Worm (Caenorhabditis elegans) whole organism, young adult: ENCODE measurements around the gene pals-37.

ENCODE experiments used
- B0336.3 ChIP-seq: fragments of 200-800 bp; sonication (Bioruptor generic); IDR thresholded peaks from 2 replicates; pipeline ENCODE4 v1.3.6; 2022; ENCODE audit warnings: missing genetic modification characterization, missing compliant biosample characterization
- F55B11.4 ChIP-seq: sonication (generic microtip); optimal IDR thresholded peaks from 2 replicates; lab custom pipeline; 2016; ENCODE audit warnings: missing compliant biosample characterization, missing genetic modification characterization, borderline replicate concordance; ENCODE audit not compliant: insufficient read depth
- K12H6.12 ChIP-seq: fragments of 200-800 bp; sonication (Bioruptor generic); optimal IDR thresholded peaks from 2 replicates; lab custom pipeline; 2018; ENCODE audit warnings: mild to moderate bottlenecking, missing genetic modification characterization, missing compliant biosample characterization
- Y95B8A.8 ChIP-seq: fragments of 200-800 bp; sonication (Bioruptor generic); IDR thresholded peaks from 2 replicates; pipeline ENCODE4 v1.3.6; 2022; ENCODE audit warnings: missing genetic modification reagents, missing genetic modification characterization, missing compliant biosample characterization
- atf-7 ChIP-seq: sonication (generic microtip); optimal IDR thresholded peaks from 2 replicates; lab custom pipeline; 2017; ENCODE audit warnings: mild to moderate bottlenecking, missing genetic modification characterization, missing compliant biosample characterization
- ceh-79 ChIP-seq: sonication (generic microtip); optimal IDR thresholded peaks from 2 replicates; lab custom pipeline; 2017; ENCODE audit warnings: mild to moderate bottlenecking, missing genetic modification characterization, missing compliant biosample characterization
- hlh-26 ChIP-seq: fragments of 200-800 bp; sonication (Bioruptor generic); conservative IDR thresholded peaks from 2 replicates; pipeline ENCODE4 v1.3.6; 2022; ENCODE audit warnings: missing genetic modification reagents, missing genetic modification characterization, missing compliant biosample characterization
- lsy-27 ChIP-seq: sonication (generic microtip); optimal IDR thresholded peaks from 2 replicates; lab custom pipeline; 2017; ENCODE audit warnings: missing genetic modification characterization, mild to moderate bottlenecking, missing compliant biosample characterization, antibody characterized with exemption, missing genotype, borderline replicate concordance; ENCODE audit not compliant: insufficient read depth
- nhr-90 ChIP-seq: sonication (generic microtip); optimal IDR thresholded peaks from 2 replicates; lab custom pipeline; 2016; ENCODE audit warnings: missing genotype, mild to moderate bottlenecking, missing genetic modification characterization, missing compliant biosample characterization
- sea-2 ChIP-seq: fragments of 200-800 bp; sonication (Bioruptor generic); IDR thresholded peaks from 2 replicates; pipeline ENCODE4 v1.3.6; 2022; ENCODE audit warnings: missing genetic modification characterization, missing compliant biosample characterization
- unc-62 ChIP-seq: fragments of 150-350 bp; optimal IDR thresholded peaks from 2 replicates; lab custom pipeline; 2014; ENCODE audit warnings: missing biosample characterization, missing genetic modification reagents, missing genetic modification characterization
- ztf-25 ChIP-seq: fragments of 200-800 bp; sonication (Bioruptor generic); IDR thresholded peaks from 2 replicates; pipeline ENCODE4 v1.3.6; 2022; ENCODE audit warnings: missing genetic modification reagents, missing genetic modification characterization, missing compliant biosample characterization

DNA sequence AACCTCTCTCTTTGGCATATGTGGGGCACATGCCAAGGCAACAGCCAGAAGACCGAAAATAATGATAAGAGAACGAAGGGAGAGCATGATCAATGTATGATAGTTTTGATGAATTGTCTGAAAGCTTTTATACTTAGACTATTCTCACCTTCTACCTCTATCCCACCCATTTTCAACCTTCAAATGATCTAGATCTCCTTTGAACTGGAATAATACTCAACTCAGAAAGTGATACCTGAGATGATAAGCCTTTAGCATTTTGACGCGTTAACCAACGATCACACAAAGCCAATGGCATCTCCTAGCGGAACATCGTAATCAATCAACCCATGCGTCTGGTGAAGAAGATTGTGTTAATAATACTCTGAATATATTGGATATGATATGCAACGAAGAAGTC is 36.8 kb downstream of the pals-37 start, which contains the start of gene K01D12.9:
- TF ChIP-seq sea-2 (no peak), Y95B8A.8 (GFP tag; lab: Robert Waterston, UW) (no peak), F55B11.4 (no peak), B0336.3 (GFP tag; lab: Robert Waterston, UW) (no peak), nhr-90 (tag; lab: Kevin White, UChicago) (no peak), unc-62 (GFP tag; lab: Kevin White, UChicago) (no peak), K12H6.12 (no peak), lsy-27 (tag; lab: Kevin White, UChicago) (no peak), ztf-25 (no peak), ceh-79 (tag; lab: Kevin White, UChicago) (no peak), hlh-26 (GFP tag; lab: Robert Waterston, UW) (no peak), atf-7 (tag; lab: Kevin White, UChicago) (no peak)
